Worm (Caenorhabditis elegans): ENCODE data around the gene hpo-25.

hpo-25 gene

DNA sequence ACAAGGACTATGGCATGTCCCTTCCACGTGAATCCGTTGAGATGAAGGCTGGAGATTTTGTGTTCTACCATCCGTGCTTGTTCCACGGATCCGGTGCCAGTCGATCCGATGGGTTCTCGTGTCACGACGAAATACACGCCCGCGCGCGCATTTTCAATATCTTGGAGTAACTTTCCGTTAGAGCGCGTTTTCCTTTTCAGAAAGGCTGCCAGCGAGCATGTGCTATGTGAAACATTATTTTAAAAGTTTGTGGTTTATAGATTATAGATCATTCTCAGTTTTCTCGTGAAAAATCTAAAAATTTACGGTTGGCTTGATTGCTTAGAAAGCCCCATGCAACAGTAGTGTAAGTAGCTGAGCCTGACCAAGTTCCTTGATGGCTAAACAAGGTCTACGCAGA, 49.8 kb downstream of the hpo-25 start, which contains the start of gene fbxc-20:
fbxc-20 (plus strand) TSS at position 301 of the 400 bp plus-strand sequence.
- no peak for TF ChIP-seq ref-1 (GFP tag; conservative IDR thresholded peaks at IDR 0.05)
- no peak for TF ChIP-seq tab-1 (GFP tag; IDR thresholded peaks at IDR 0.05)
- no peak for TF ChIP-seq ztf-23 (GFP tag; IDR thresholded peaks at IDR 0.05)
- TF ChIP-seq klf-2 (GFP tag; conservative IDR thresholded peaks at IDR 0.05): no peak
- no peak for TF ChIP-seq ztf-29 (GFP tag; IDR thresholded peaks at IDR 0.05)

All from whole organism, midembryonic.